In the genomic region with DNA sequence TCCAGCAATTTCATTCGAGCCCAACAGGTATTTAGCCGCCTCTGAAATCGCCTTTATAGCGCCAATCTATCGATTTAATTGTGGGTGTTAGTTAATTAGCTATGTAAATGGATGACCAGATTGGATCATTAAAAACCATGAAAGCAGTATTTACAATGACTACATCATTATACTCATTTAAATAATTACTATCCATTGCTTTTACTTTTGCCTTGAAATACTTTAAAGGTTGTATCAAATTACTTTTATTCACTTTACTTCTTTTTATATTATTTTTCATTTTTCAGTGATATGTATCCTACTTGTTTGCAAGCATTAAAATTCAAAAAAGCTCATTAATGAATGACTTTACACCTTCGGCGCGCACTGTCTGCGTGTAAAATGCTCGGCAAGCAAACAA, we compare ENCODE assay signal across 1 fruit fly cellular context.
TF ChIP-seq lines count a peak whose summit lies in the region.

No protein-coding gene starts in this region.

TF ChIP-seq in whole organism, prepupa, 60 proteins besides CTCF, POLR2A, EP300 and RAD21 (continued from another document):
- TF ChIP-seq Sox102F (GFP tag; optimal IDR thresholded peaks at IDR 0.05; lab: Kevin White, UChicago) (peak; percentile 21), CG6792 (GFP tag; optimal IDR thresholded peaks at IDR 0.05; lab: Kevin White, UChicago) (peak; percentile 29), CG34406 (GFP tag; optimal IDR thresholded peaks at IDR 0.05; lab: Kevin White, UChicago) (peak; percentile 37), fkh (GFP tag; optimal IDR thresholded peaks at IDR 0.05; lab: Kevin White, UChicago) (no peak), CG11902 (GFP tag; optimal IDR thresholded peaks at IDR 0.05; lab: Kevin White, UChicago) (peak; percentile 50), CG11762 (GFP tag; optimal IDR thresholded peaks at IDR 0.05; lab: Kevin White, UChicago; ENCODE audit: insufficient read depth) (no peak), topi (GFP tag; optimal IDR thresholded peaks at IDR 0.05; lab: Kevin White, UChicago) (peak; percentile 59), Eip75B (GFP tag; optimal IDR thresholded peaks at IDR 0.05; lab: Kevin White, UChicago) (peak; percentile 35), CG9139 (GFP tag; optimal IDR thresholded peaks at IDR 0.05; lab: Kevin White, UChicago) (no peak), CG6808 (GFP tag; optimal IDR thresholded peaks at IDR 0.05; lab: Kevin White, UChicago) (peak; percentile 55), Smox (GFP tag; optimal IDR thresholded peaks at IDR 0.05; lab: Kevin White, UChicago) (peak; percentile 42), CG8119 (GFP tag; IDR thresholded peaks at IDR 0.05; lab: Robert Waterston, UW) (no peak), CG10669 (GFP tag; optimal IDR thresholded peaks at IDR 0.05; lab: Kevin White, UChicago) (peak; percentile 39), CG16779 (tag; optimal IDR thresholded peaks at IDR 0.05; lab: Kevin White, UChicago) (no peak), Met (GFP tag; optimal IDR thresholded peaks at IDR 0.05; lab: Kevin White, UChicago) (peak; percentile 49), CG32006 (GFP tag; optimal IDR thresholded peaks at IDR 0.05; lab: Kevin White, UChicago) (peak; percentile 45), ss (GFP tag; optimal IDR thresholded peaks at IDR 0.05; lab: Kevin White, UChicago) (peak in 1 of 2 experiments; percentile 46)
